Worm (Caenorhabditis elegans): ENCODE data around the gene srsx-17.

DNA sequence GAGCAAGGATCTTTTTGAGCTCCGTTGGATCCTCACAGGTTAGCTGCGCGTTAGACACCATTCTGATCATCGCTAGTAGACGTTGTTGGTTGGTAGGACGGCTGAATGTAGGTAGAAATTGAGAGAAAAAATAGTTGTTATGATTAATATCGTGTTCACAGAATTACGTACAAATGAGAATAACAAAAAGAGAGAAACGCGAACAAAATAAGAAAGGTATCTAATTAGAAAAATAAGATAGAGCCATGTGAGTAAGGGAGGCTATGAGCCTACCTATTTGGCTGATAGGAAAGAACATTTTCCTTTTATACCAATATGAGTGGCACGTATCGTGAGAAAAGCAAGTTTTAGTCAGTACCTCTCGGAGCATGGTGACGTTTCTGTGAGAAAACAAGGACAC, 43.7 kb upstream of the srsx-17 start, which contains the start of gene C04E6.8:
- no peak for TF ChIP-seq nhr-12 (tag; optimal IDR thresholded peaks at IDR 0.05)
- no peak for TF ChIP-seq ces-1 (GFP tag; optimal IDR thresholded peaks at IDR 0.05)
- TF ChIP-seq nhr-28 (tag; optimal IDR thresholded peaks at IDR 0.05) = no peak
